Fruit fly (Drosophila melanogaster) whole organism, embryonic: ENCODE measurements around the gene att-ORFB.

Source experiments
- Asciz ChIP-seq: fragments of 200-800 bp; sonication (Bioruptor generic); optimal IDR thresholded peaks from 2 replicates; lab custom pipeline; 2017; ENCODE audit warnings: missing biosample characterization, mild to moderate bottlenecking, missing genetic modification characterization, missing genetic modification reagents
- Atf-2 ChIP-seq: fragments of 200-800 bp; sonication (Bioruptor generic); optimal IDR thresholded peaks from 2 replicates; lab custom pipeline; 2016; ENCODE audit warnings: missing biosample characterization, missing genetic modification characterization
- Atf6 ChIP-seq: fragments of 200-800 bp; sonication (Bioruptor generic); IDR thresholded peaks from 2 replicates; pipeline ENCODE4 v1.3.6; 2022; ENCODE audit warnings: missing biosample characterization, missing genetic modification characterization
- CG10147 ChIP-seq: fragments of 200-800 bp; sonication (Bioruptor generic); optimal IDR thresholded peaks from 2 replicates; lab custom pipeline; 2019; ENCODE audit warnings: missing biosample characterization, mild to moderate bottlenecking, missing genetic modification characterization, moderate library complexity
- CG12236 ChIP-seq: fragments of 200-800 bp; sonication (Bioruptor generic); optimal IDR thresholded peaks from 2 replicates; lab custom pipeline; 2016; ENCODE audit warnings: missing biosample characterization, missing genetic modification characterization
- CG14050 ChIP-seq: fragments of 200-800 bp; sonication (Bioruptor generic); IDR thresholded peaks from 3 replicates; pipeline ENCODE4 v1.3.6; 2022; ENCODE audit warnings: missing biosample characterization, missing genetic modification characterization
- CG17802 ChIP-seq: fragments of 200-800 bp; sonication (Bioruptor generic); optimal IDR thresholded peaks from 2 replicates; lab custom pipeline; 2018; ENCODE audit warnings: missing biosample characterization, mild to moderate bottlenecking, missing genetic modification characterization, moderate library complexity
- CG1832 ChIP-seq: fragments of 200-800 bp; sonication (Bioruptor generic); optimal IDR thresholded peaks from 2 replicates; lab custom pipeline; 2017; ENCODE audit warnings: missing biosample characterization, mild to moderate bottlenecking, missing genetic modification characterization, inconsistent platforms
- CG2199 ChIP-seq: fragments of 200-800 bp; sonication (Bioruptor generic); IDR thresholded peaks from 3 replicates; pipeline ENCODE4 v1.3.6; 2022; ENCODE audit warnings: missing biosample characterization, missing genetic modification characterization
- CG32767 ChIP-seq: fragments of 200-800 bp; sonication (Bioruptor generic); IDR thresholded peaks from 2 replicates; pipeline ENCODE4 v1.3.6; 2022; ENCODE audit warnings: missing biosample characterization, missing genetic modification characterization
- CG3726 ChIP-seq: fragments of 200-800 bp; sonication (Bioruptor generic); IDR thresholded peaks from 3 replicates; pipeline ENCODE4, ENCODE4 v1.3.6; 2022; ENCODE audit warnings: missing biosample characterization, missing genetic modification characterization
- CG6175 ChIP-seq: fragments of 200-800 bp; sonication (Bioruptor generic); IDR thresholded peaks from 3 replicates; pipeline ENCODE4 v1.3.6; 2022; ENCODE audit warnings: missing biosample characterization, missing genetic modification characterization
- CG7963 ChIP-seq: fragments of 200-800 bp; sonication (Bioruptor generic); IDR thresholded peaks from 3 replicates; pipeline ENCODE4 v1.3.6; 2022; ENCODE audit warnings: missing biosample characterization, missing genetic modification characterization; ENCODE audit not compliant: partially characterized antibody
- CG8281 ChIP-seq: fragments of 200-800 bp; sonication (Bioruptor generic); optimal IDR thresholded peaks from 2 replicates; lab custom pipeline; 2018; ENCODE audit warnings: missing biosample characterization, mild to moderate bottlenecking, missing genetic modification characterization, moderate library complexity
- CG8924 ChIP-seq: fragments of 200-800 bp; optimal IDR thresholded peaks from 3 replicates; lab custom pipeline; 2019; ENCODE audit warnings: missing biosample characterization, mild to moderate bottlenecking, missing genetic modification characterization, moderate library complexity
- CG8944 ChIP-seq: fragments of 200-800 bp; sonication (Bioruptor generic); optimal IDR thresholded peaks from 3 replicates; lab custom pipeline; 2016; ENCODE audit warnings: missing biosample characterization, missing genetic modification characterization
- CG9437 ChIP-seq: fragments of 200-800 bp; sonication (Bioruptor generic); optimal IDR thresholded peaks from 2 replicates; lab custom pipeline; 2018; ENCODE audit warnings: missing biosample characterization, mild to moderate bottlenecking, missing genetic modification characterization
- D ChIP-seq, 2 experiments: fragments of 200-800 bp in 1 of 2; fragments of >200 bp in 1 of 2; sonication (Bioruptor generic) in 1 of 2; optimal IDR thresholded peaks; 2 replicates in 1 of 2; 3 replicates in 1 of 2; lab custom pipeline; 2017; ENCODE audit warnings: mild to moderate bottlenecking in 1 of 2, missing biosample characterization in 1 of 2, missing genetic modification characterization in 1 of 2, missing genetic modification reagents in 1 of 2
- D19B ChIP-seq: fragments of 200-800 bp; sonication (Bioruptor generic); optimal IDR thresholded peaks from 2 replicates; lab custom pipeline; 2017; ENCODE audit warnings: missing biosample characterization, mild to moderate bottlenecking, missing genetic modification characterization
- Doc2 ChIP-seq: fragments of 200-800 bp; sonication (Bioruptor generic); IDR thresholded peaks from 2 replicates; pipeline ENCODE4 v1.3.6; 2022; ENCODE audit warnings: missing biosample characterization, missing genetic modification characterization
- Ets65A ChIP-seq: fragments of 200-800 bp; sonication (Bioruptor generic); peaks from one replicate; lab custom pipeline; 2016; ENCODE audit warnings: missing biosample characterization, missing genetic modification characterization
- Ets97D ChIP-seq: fragments of 200-800 bp; sonication (Bioruptor generic); optimal IDR thresholded peaks from 3 replicates; lab custom pipeline; 2016; ENCODE audit warnings: missing biosample characterization, missing genetic modification characterization
- HHEX ChIP-seq: fragments of 200-800 bp; sonication (Bioruptor generic); optimal IDR thresholded peaks from 3 replicates; lab custom pipeline; 2017; ENCODE audit warnings: missing biosample characterization, mild to moderate bottlenecking, missing genetic modification characterization, missing genetic modification reagents
- MTF-1 ChIP-seq: fragments of 200-800 bp; sonication (Bioruptor generic); optimal IDR thresholded peaks from 2 replicates; lab custom pipeline; 2018; ENCODE audit warnings: missing biosample characterization, mild to moderate bottlenecking, missing genetic modification characterization, borderline replicate concordance
- Med ChIP-seq: fragments of 200-800 bp; sonication (Bioruptor generic); peaks from one replicate; lab custom pipeline; 2016; ENCODE audit warnings: missing biosample characterization, missing genetic modification characterization, mild to moderate bottlenecking, inconsistent platforms, moderate library complexity
- NC2α ChIP-seq: fragments of 200-800 bp; sonication (Bioruptor generic); optimal IDR thresholded peaks from 2 replicates; lab custom pipeline; 2016; ENCODE audit warnings: missing biosample characterization, missing genetic modification characterization
- NK7.1 ChIP-seq: fragments of 200-800 bp; sonication (Bioruptor generic); optimal IDR thresholded peaks from 3 replicates; lab custom pipeline; 2016; ENCODE audit warnings: missing biosample characterization, missing genetic modification characterization
- Optix ChIP-seq: fragments of 200-800 bp; sonication (Bioruptor generic); IDR thresholded peaks from 3 replicates; pipeline ENCODE4 v1.3.6; 2022; ENCODE audit warnings: missing biosample characterization, missing genetic modification characterization
- Sin3A ChIP-seq: fragments of >200 bp; optimal IDR thresholded peaks from 2 replicates; lab custom pipeline; 2018
- Spps ChIP-seq: fragments of 200-800 bp; sonication (Bioruptor generic); optimal IDR thresholded peaks from 2 replicates; lab custom pipeline; 2018; ENCODE audit warnings: missing biosample characterization, mild to moderate bottlenecking, missing genetic modification characterization
- Xbp1 ChIP-seq: fragments of 200-800 bp; sonication (Bioruptor generic); optimal IDR thresholded peaks from 3 replicates; lab custom pipeline; 2016; ENCODE audit warnings: missing biosample characterization, mild to moderate bottlenecking, missing genetic modification characterization
- abd-A ChIP-seq: fragments of 200-800 bp; sonication (Bioruptor generic); optimal IDR thresholded peaks from 3 replicates; lab custom pipeline; 2019; ENCODE audit warnings: missing biosample characterization, mild to moderate bottlenecking, missing genetic modification characterization, moderate library complexity
- crc ChIP-seq: fragments of 200-800 bp; sonication (Bioruptor generic); optimal IDR thresholded peaks from 2 replicates; lab custom pipeline; 2016; ENCODE audit warnings: missing biosample characterization, missing genetic modification characterization
- fd64A ChIP-seq: fragments of 200-800 bp; sonication (Bioruptor generic); optimal IDR thresholded peaks from 3 replicates; lab custom pipeline; 2018; ENCODE audit warnings: missing biosample characterization, mild to moderate bottlenecking, missing genetic modification characterization
- gcm ChIP-seq: fragments of 200-800 bp; sonication (Bioruptor generic); optimal IDR thresholded peaks from 2 replicates; lab custom pipeline; 2019; ENCODE audit warnings: missing biosample characterization, mild to moderate bottlenecking, missing genetic modification characterization, moderate library complexity
- gfzf ChIP-seq: fragments of 200-800 bp; sonication (Bioruptor generic); optimal IDR thresholded peaks from 2 replicates; lab custom pipeline; 2016; ENCODE audit warnings: missing biosample characterization, mild to moderate bottlenecking, missing genetic modification characterization, moderate library complexity
- grn ChIP-seq: fragments of 200-800 bp; sonication (Bioruptor generic); optimal IDR thresholded peaks from 3 replicates; lab custom pipeline; 2017; ENCODE audit warnings: missing biosample characterization, missing genetic modification characterization
- hb ChIP-seq: fragments of 200-800 bp; sonication (Bioruptor generic); IDR thresholded peaks from 3 replicates; pipeline ENCODE4 v1.3.6; 2022; ENCODE audit warnings: missing biosample characterization, missing genetic modification characterization; ENCODE audit not compliant: partially characterized antibody
- klu ChIP-seq: fragments of 200-800 bp; sonication (Bioruptor generic); IDR thresholded peaks from 2 replicates; pipeline ENCODE4 v1.3.6; 2022; ENCODE audit warnings: missing biosample characterization, missing genetic modification characterization
- peb ChIP-seq: fragments of 200-800 bp; sonication (Bioruptor generic); IDR thresholded peaks from 2 replicates; pipeline ENCODE4 v1.3.6; 2022; ENCODE audit warnings: missing biosample characterization, missing genetic modification characterization
- prd ChIP-seq, 3 experiments: fragments of >200 bp in 2 of 3; fragments of 200-800 bp in 1 of 3; sonication (Bioruptor generic) in 1 of 3; optimal IDR thresholded peaks in 2 of 3; IDR thresholded peaks in 1 of 3; 2 replicates in 2 of 3; 3 replicates in 1 of 3; pipeline versions ENCODE4 v1.3.6 to Lab custom; 2017 to 2022; ENCODE audit warnings: missing biosample characterization in 1 of 3, missing genetic modification characterization in 1 of 3
- psq ChIP-seq: fragments of 200-800 bp; sonication (Bioruptor generic); optimal IDR thresholded peaks from 2 replicates; lab custom pipeline; 2017; ENCODE audit warnings: missing biosample characterization, missing genetic modification characterization
- sc ChIP-seq, 3 experiments: fragments of >200 bp in 2 of 3; fragments of 200-800 bp in 1 of 3; sonication (Bioruptor generic) in 1 of 3; optimal IDR thresholded peaks; 2 replicates in 2 of 3; 3 replicates in 1 of 3; lab custom pipeline; 2017; ENCODE audit warnings: mild to moderate bottlenecking in 1 of 3, missing biosample characterization in 1 of 3, missing genetic modification characterization in 1 of 3, missing genetic modification reagents in 1 of 3
- seq ChIP-seq: fragments of 200-800 bp; sonication (Bioruptor generic); IDR thresholded peaks from 2 replicates; pipeline ENCODE4 v1.3.6; 2022; ENCODE audit warnings: missing biosample characterization, missing genetic modification characterization
- tio ChIP-seq: fragments of 200-800 bp; sonication (Bioruptor generic); optimal IDR thresholded peaks from 2 replicates; lab custom pipeline; 2017; ENCODE audit warnings: missing biosample characterization, missing genetic modification characterization, inconsistent platforms
- tll ChIP-seq, 2 experiments: fragments of 200-800 bp in 1 of 2; fragments of >200 bp in 1 of 2; sonication (Bioruptor generic) in 1 of 2; optimal IDR thresholded peaks; 2 replicates each; lab custom pipeline; 2017 to 2019; ENCODE audit warnings: missing biosample characterization in 2 of 2, missing genetic modification characterization in 2 of 2, mild to moderate bottlenecking in 1 of 2, moderate library complexity in 1 of 2
- wor ChIP-seq: fragments of 200-800 bp; sonication (Bioruptor generic); IDR thresholded peaks from 2 replicates; pipeline ENCODE4 v1.3.6; 2022; ENCODE audit warnings: missing biosample characterization, missing genetic modification characterization
- zen ChIP-seq: fragments of 200-800 bp; sonication (Bioruptor generic); optimal IDR thresholded peaks from 3 replicates; lab custom pipeline; 2018; ENCODE audit warnings: missing biosample characterization, mild to moderate bottlenecking, missing genetic modification characterization, moderate library complexity
- zfh1 ChIP-seq: fragments of 200-800 bp; sonication (Bioruptor generic); IDR thresholded peaks from 3 replicates; pipeline ENCODE4 v1.3.6; 2022; ENCODE audit warnings: missing biosample characterization, missing genetic modification characterization

Gene att-ORFB

DNA sequence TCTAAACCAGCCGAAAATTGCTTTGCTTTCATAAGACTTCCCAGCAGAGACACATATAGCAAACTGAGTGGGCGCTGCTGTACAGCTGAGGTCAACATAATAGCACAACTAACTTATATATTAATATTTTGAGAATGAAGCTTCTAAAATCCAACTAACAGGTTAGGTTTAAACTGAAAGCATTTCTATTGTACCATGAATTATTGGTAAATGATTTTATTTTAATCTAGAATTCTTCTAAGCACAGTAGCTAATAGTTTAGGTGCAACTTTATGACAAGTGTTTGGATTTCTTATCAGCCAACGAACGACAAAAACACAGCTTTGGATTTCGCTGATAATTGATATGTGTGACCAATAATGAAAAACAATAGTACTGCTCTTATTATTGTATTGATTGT is 823 bp upstream of the att-ORFB start:
- TF ChIP-seq crc (GFP tag; lab: Kevin White, UChicago), result no peak
- no peak for TF ChIP-seq tio (GFP tag; lab: Kevin White, UChicago)
- TF ChIP-seq seq (GFP tag; lab: Robert Waterston, UW), result no peak
- TF ChIP-seq CG32767 (GFP tag; lab: Robert Waterston, UW), result no peak
- no peak for TF ChIP-seq abd-A (tag; lab: Kevin White, UChicago)
- TF ChIP-seq CG9437 (GFP tag; lab: Kevin White, UChicago), result no peak
- TF ChIP-seq sc (optimal IDR thresholded peaks at IDR 0.05; lab: Kevin White, UChicago), result no peak
- no peak for TF ChIP-seq sc (GFP tag; optimal IDR thresholded peaks at IDR 0.05; lab: Kevin White, UChicago)
- no peak for TF ChIP-seq hb (GFP tag; lab: Robert Waterston, UW)
- TF ChIP-seq CG6175 (GFP tag; lab: Robert Waterston, UW), result no peak
- peak; percentile 78 for TF ChIP-seq Atf6 (GFP tag; lab: Robert Waterston, UW)
- TF ChIP-seq wor, result no peak
- TF ChIP-seq CG8281, result peak; percentile 12
- peak; percentile 41 for TF ChIP-seq grn (GFP tag; lab: Kevin White, UChicago)
- no peak for TF ChIP-seq Xbp1 (GFP tag; lab: Kevin White, UChicago)
- TF ChIP-seq CG8924 (tag; lab: Kevin White, UChicago), result peak; percentile 74
- TF ChIP-seq peb, result no peak
- TF ChIP-seq CG2199 (GFP tag; lab: Robert Waterston, UW), result no peak
- TF ChIP-seq Ets65A, result peak; percentile 76
- TF ChIP-seq CG3726, result 0 out of 3 replicates have a peak, but pooled peaks have one; percentile 41
- TF ChIP-seq tll (GFP tag; optimal IDR thresholded peaks at IDR 0.05; lab: Kevin White, UChicago), result no peak
- no peak for TF ChIP-seq Atf-2
- peak; percentile 34 for TF ChIP-seq Asciz (GFP tag; lab: Kevin White, UChicago)
- peak; percentile 17 for TF ChIP-seq gcm
- TF ChIP-seq Doc2 (GFP tag; lab: Robert Waterston, UW), result no peak
- TF ChIP-seq zfh1 (GFP tag; lab: Robert Waterston, UW), result no peak
- TF ChIP-seq CG17802 (tag; lab: Kevin White, UChicago), result no peak
- TF ChIP-seq Optix, result no peak
- TF ChIP-seq CG1832, result no peak
- TF ChIP-seq Spps (tag; lab: Kevin White, UChicago), result no peak
- no peak for TF ChIP-seq D (optimal IDR thresholded peaks at IDR 0.05; lab: Kevin White, UChicago)
- TF ChIP-seq D (GFP tag; optimal IDR thresholded peaks at IDR 0.05; lab: Kevin White, UChicago), result peak; percentile 40
- no peak for TF ChIP-seq CG10147 (GFP tag; lab: Kevin White, UChicago)
- TF ChIP-seq CG14050 (GFP tag; lab: Robert Waterston, UW), result peak; percentile 58; the same call in 2 of the 3 replicates
- TF ChIP-seq Ets97D, result no peak
- TF ChIP-seq HHEX (GFP tag; lab: Kevin White, UChicago), result peak; percentile 54
- TF ChIP-seq zen (tag; lab: Kevin White, UChicago), result no peak
- TF ChIP-seq D19B (GFP tag; lab: Kevin White, UChicago), result peak; percentile 73
- TF ChIP-seq Med, result peak; percentile 89
- no peak for TF ChIP-seq CG12236
- TF ChIP-seq gfzf, result no peak
- no peak for TF ChIP-seq NC2α (GFP tag; lab: Kevin White, UChicago)
- TF ChIP-seq Sin3A (lab: Kevin White, UChicago), result no peak
- no peak for TF ChIP-seq prd (optimal IDR thresholded peaks at IDR 0.05; lab: Kevin White, UChicago)
- peak; percentile 64; the same call in 2 of the 3 replicates for TF ChIP-seq prd (GFP tag; IDR thresholded peaks at IDR 0.05; lab: Robert Waterston, UW)
- TF ChIP-seq fd64A (GFP tag; lab: Kevin White, UChicago), result no peak
- no peak for TF ChIP-seq psq (GFP tag; lab: Kevin White, UChicago)
- TF ChIP-seq CG8944, result no peak
- no peak for TF ChIP-seq NK7.1 (GFP tag; lab: Kevin White, UChicago)
- TF ChIP-seq klu, result peak; percentile 34; the same call in 1 of the 2 replicates
- no peak for TF ChIP-seq CG7963
- no peak for TF ChIP-seq MTF-1
